Worm (Caenorhabditis elegans): ENCODE results near the gene sly-1.

DNA sequence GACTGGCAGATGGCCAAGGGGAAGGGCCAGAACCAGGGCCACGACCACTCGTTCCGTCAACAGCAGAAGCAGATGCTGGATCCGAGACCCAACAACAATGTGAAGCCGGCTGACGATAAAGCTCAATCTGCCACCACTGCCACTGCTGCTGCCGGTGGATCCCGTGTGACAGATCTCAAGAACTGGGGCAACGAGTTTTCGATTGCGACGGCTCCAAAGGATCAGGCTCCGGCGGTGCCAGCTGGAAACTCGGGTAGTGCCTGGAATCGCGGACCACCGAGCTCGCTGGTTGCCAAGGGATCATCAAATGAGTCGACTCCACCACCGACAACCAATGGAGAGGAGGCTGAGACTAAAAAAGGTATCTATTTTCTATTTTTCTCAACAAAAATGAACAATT lies 42.4 kb upstream of the sly-1 start:
- TF ChIP-seq dao-5 (tag; optimal IDR thresholded peaks at IDR 0.05) (no peak), W03F9.2 (tag; optimal IDR thresholded peaks at IDR 0.05) (no peak), him-1 (tag; optimal IDR thresholded peaks at IDR 0.05) (no peak)
